Worm (Caenorhabditis elegans): ENCODE results near the gene fbxb-47.

Gene fbxb-47

DNA sequence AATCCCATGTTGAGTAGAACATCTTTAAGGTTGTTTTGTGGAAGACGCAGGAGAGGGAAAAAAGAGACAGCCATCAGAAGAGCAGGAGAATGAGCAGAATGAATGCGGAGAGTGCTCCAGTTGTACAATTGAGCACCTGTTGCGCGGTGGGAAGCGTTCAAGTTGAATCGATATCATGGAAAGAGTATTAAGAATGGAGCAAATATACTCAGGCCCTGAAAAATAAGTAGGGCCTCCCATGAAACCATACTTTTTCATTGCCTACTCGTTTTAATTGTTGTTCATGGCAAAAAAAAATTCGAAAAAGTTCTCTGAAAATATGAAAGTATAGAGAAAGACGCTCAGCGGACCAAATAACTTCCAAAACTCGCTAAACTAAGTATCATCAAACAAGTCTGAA, 15.9 kb upstream of the fbxb-47 start, which contains the start of gene fbxb-48:
fbxb-48 (minus strand) TSS at position 101 of the 400 bp plus-strand sequence.
- TF ChIP-seq pag-3 (tag; optimal IDR thresholded peaks at IDR 0.05; ENCODE audit: borderline replicate concordance, insufficient read depth) = no peak
- TF ChIP-seq unc-30 (tag; optimal IDR thresholded peaks at IDR 0.05) = no peak
- no peak for TF ChIP-seq zip-4 (GFP tag; optimal IDR thresholded peaks at IDR 0.05)
- no peak for TF ChIP-seq efl-3 (GFP tag; optimal IDR thresholded peaks at IDR 0.05)
- TF ChIP-seq nhr-19 (GFP tag; conservative IDR thresholded peaks at IDR 0.05) = no peak
- no peak for TF ChIP-seq nhr-47 (tag; optimal IDR thresholded peaks at IDR 0.05)
- TF ChIP-seq ceh-82 (tag; optimal IDR thresholded peaks at IDR 0.05) = no peak
- TF ChIP-seq nhr-237 (tag; optimal IDR thresholded peaks at IDR 0.05) = no peak
- no peak for TF ChIP-seq hpl-2 (GFP tag; optimal IDR thresholded peaks at IDR 0.05)
- TF ChIP-seq fkh-4 (tag; optimal IDR thresholded peaks at IDR 0.05; ENCODE audit: borderline replicate concordance) = no peak
- TF ChIP-seq alr-1 (tag; optimal IDR thresholded peaks at IDR 0.05; ENCODE audit: borderline replicate concordance) = no peak
- no peak for TF ChIP-seq egl-27 (tag; optimal IDR thresholded peaks at IDR 0.05)
- no peak for TF ChIP-seq Y116A8C.19 (tag; optimal IDR thresholded peaks at IDR 0.05; ENCODE audit: borderline replicate concordance)
- no peak for TF ChIP-seq ceh-8 (GFP tag; optimal IDR thresholded peaks at IDR 0.05)

- no peak for TF ChIP-seq lsy-2 (tag; optimal IDR thresholded peaks at IDR 0.05)
- TF ChIP-seq ztf-4 (tag; optimal IDR thresholded peaks at IDR 0.05) = no peak
- no peak for TF ChIP-seq nhr-47 (tag; optimal IDR thresholded peaks at IDR 0.05)
- TF ChIP-seq dsc-1 (tag; optimal IDR thresholded peaks at IDR 0.05) = no peak
- no peak for TF ChIP-seq skn-1 (tag; optimal IDR thresholded peaks at IDR 0.05)
- TF ChIP-seq zip-4 (GFP tag; optimal IDR thresholded peaks at IDR 0.05) = no peak
- no peak for TF ChIP-seq elt-3 (tag; optimal IDR thresholded peaks at IDR 0.05)
- TF ChIP-seq nhr-11 (tag; optimal IDR thresholded peaks at IDR 0.05) = no peak
- TF ChIP-seq lin-15B (tag; optimal IDR thresholded peaks at IDR 0.05) = no peak
- no peak for TF ChIP-seq pag-3 (tag; optimal IDR thresholded peaks at IDR 0.05; ENCODE audit: borderline replicate concordance, insufficient read depth)
- TF ChIP-seq lin-35 (GFP tag; optimal IDR thresholded peaks at IDR 0.05) = no peak
- no peak for TF ChIP-seq lin-39 (tag; optimal IDR thresholded peaks at IDR 0.05)
These were observed 11.6 kb upstream of the fbxb-47 start, which contains the start of gene btb-6 for ce11 chrII:1714772-1715353. Gene btb-6, plus strand, starts transcription at chrII:1715303.

DNA sequence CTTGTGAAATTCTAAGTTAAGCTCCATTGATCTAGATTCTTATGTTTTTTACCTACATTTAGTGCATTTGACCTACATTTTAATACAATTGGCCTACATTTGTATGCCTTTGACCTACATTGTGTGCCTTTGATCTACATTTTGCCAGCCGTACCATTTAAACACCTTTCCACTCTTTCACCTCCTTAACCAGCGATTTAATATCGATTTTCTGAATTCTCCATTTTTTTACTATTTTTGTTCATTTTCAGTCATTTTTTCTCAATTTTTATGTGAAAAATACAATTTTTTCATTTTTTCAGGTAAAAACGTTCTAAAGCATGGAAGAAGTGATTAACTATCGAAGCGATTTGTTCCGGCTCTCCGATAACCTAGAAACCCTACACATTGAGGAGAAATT, 9.7 kb upstream of the fbxb-47 start, which contains the start of gene btb-7:
btb-7 (plus strand) TSS at position 301 of the 400 bp plus-strand sequence.
- TF ChIP-seq hpl-2 (GFP tag; optimal IDR thresholded peaks at IDR 0.05) (no peak), tbx-2 (tag; optimal IDR thresholded peaks at IDR 0.05) (no peak), ceh-82 (tag; optimal IDR thresholded peaks at IDR 0.05) (no peak), nhr-76 (tag; optimal IDR thresholded peaks at IDR 0.05) (no peak), F16B12.6 (tag; optimal IDR thresholded peaks at IDR 0.05) (no peak)

ce11 chrII:1709959-1710358, 6.7 kb upstream of the fbxb-47 start, which contains the start of gene fbxa-184:
Gene fbxa-184, plus strand, starts transcription at chrII:1710259.
- no peak for TF ChIP-seq ceh-8 (GFP tag; optimal IDR thresholded peaks at IDR 0.05)
- no peak for TF ChIP-seq nhr-84 (tag; optimal IDR thresholded peaks at IDR 0.05)
- TF ChIP-seq fkh-8 (tag; optimal IDR thresholded peaks at IDR 0.05) = no peak
- no peak for TF ChIP-seq unc-86 (tag; optimal IDR thresholded peaks at IDR 0.05)
- TF ChIP-seq dsc-1 (tag; optimal IDR thresholded peaks at IDR 0.05) = no peak

DNA sequence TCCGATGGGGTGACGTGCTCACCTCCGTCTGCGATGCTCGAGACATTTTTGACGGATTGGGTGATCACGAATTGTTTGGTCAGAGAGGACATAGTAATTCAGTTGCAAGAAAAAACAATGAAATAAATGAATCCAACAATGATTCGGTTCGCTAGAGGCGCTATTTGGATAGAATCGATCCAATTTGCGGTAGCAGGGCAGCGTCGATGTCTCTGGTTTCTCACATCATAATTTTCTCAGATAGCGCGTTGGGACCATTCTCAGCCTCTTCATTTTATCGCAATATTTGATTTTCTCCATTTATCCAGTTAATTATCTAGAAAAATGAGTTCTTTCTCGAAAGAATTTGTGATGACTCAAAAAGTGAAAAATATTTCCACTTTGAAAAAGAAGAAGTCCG, 3.1 kb upstream of the fbxb-47 start, which contains the start of gene sdz-18:
sdz-18 (minus strand) TSS at position 101 of the 400 bp plus-strand sequence.
- TF ChIP-seq mef-2 (tag; optimal IDR thresholded peaks at IDR 0.05) (no peak), xbp-1 (tag; optimal IDR thresholded peaks at IDR 0.05) (no peak), lin-15B (tag; optimal IDR thresholded peaks at IDR 0.05) (no peak), grh-1 (GFP tag; IDR thresholded peaks at IDR 0.05) (no peak), nhr-77 (tag; optimal IDR thresholded peaks at IDR 0.05) (no peak), nhr-237 (tag; optimal IDR thresholded peaks at IDR 0.05) (no peak), lin-13 (GFP tag; optimal IDR thresholded peaks at IDR 0.05) (no peak), dsc-1 (tag; optimal IDR thresholded peaks at IDR 0.05) (no peak), hlh-4 (tag; optimal IDR thresholded peaks at IDR 0.05) (no peak), ets-5 (GFP tag; IDR thresholded peaks at IDR 0.05) (no peak), efl-3 (GFP tag; optimal IDR thresholded peaks at IDR 0.05) (no peak)

Data from whole organism, L1 larva.